Fruit fly (Drosophila melanogaster): ENCODE measurements around the gene tey.

DNA sequence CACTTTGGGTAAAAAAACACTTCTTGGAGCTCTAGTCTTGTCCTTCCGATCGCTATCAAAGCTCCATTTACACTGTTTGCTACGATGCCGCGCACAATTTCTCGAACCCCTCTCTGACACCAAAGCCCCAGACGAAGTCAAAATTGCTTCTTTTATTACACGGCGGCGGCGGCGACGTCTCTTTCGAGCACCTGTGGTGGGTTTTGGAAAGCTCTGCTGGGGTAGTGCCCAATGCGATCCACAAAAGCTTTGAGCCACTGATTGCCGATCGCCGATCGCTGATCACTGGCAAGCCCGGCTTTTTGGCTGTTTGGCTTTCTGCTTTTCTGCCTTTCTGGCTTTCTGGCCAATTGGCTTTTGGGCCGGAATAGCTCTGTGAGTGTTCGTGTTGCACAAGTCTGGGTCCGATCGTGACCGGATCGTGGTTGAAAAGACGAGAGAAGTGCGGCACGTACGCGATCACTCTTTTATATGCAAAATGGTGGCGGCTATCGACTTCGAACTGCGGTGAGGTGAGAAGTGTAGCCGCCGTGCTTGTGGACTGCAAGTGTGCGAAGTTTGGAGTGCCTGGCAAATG lies 43.8 kb upstream of the tey start, which contains the start of gene serp:
- TF ChIP-seq pan (optimal IDR thresholded peaks at IDR 0.05), result no peak
- TF ChIP-seq usp (GFP tag; optimal IDR thresholded peaks at IDR 0.05), result no peak
- TF ChIP-seq CG8478 (optimal IDR thresholded peaks at IDR 0.05), result no peak
